Worm (Caenorhabditis elegans) whole organism, mixed stage, embryonic: Measurements from ENCODE around the gene C15F1.2.

Experiments
- M03D4.4 ChIP-seq: sonication (generic microtip); optimal IDR thresholded peaks from 2 replicates; lab custom pipeline; 2017; ENCODE audit warnings: mild to moderate bottlenecking, missing genetic modification characterization, missing compliant biosample characterization
- bed-3 ChIP-seq: fragments of 200-800 bp; sonication (Bioruptor generic); optimal IDR thresholded peaks from 3 replicates; lab custom pipeline; 2018; ENCODE audit warnings: mild to moderate bottlenecking, missing genetic modification characterization, moderate library complexity, missing compliant biosample characterization
- blmp-1 ChIP-seq: fragments of 150-350 bp; optimal IDR thresholded peaks from 2 replicates; lab custom pipeline; 2014; ENCODE audit warnings: missing biosample characterization, missing genetic modification characterization
- ceh-43 ChIP-seq: fragments of 200-800 bp; sonication (Bioruptor generic); optimal IDR thresholded peaks from 2 replicates; lab custom pipeline; 2018; ENCODE audit warnings: mild to moderate bottlenecking, missing genetic modification characterization, moderate library complexity, missing compliant biosample characterization
- ceh-83 ChIP-seq: fragments of 200-800 bp; sonication (Bioruptor generic); optimal IDR thresholded peaks from 2 replicates; lab custom pipeline; 2018; ENCODE audit warnings: mild to moderate bottlenecking, missing genetic modification characterization, missing compliant biosample characterization
- ces-1 ChIP-seq: fragments of 150-350 bp; optimal IDR thresholded peaks from 2 replicates; lab custom pipeline; 2014; ENCODE audit warnings: missing biosample characterization, missing genetic modification reagents, missing genetic modification characterization
- cnd-1 ChIP-seq: fragments of 200-800 bp; sonication (Bioruptor generic); optimal IDR thresholded peaks from 2 replicates; lab custom pipeline; 2018; ENCODE audit warnings: mild to moderate bottlenecking, missing genetic modification characterization, missing compliant biosample characterization
- drap-1 ChIP-seq: fragments of 200-800 bp; sonication (Bioruptor generic); optimal IDR thresholded peaks from 3 replicates; lab custom pipeline; 2018; ENCODE audit warnings: mild to moderate bottlenecking, missing genetic modification characterization, missing compliant biosample characterization
- elt-1 ChIP-seq: sonication (generic microtip); optimal IDR thresholded peaks from 2 replicates; lab custom pipeline; 2017; ENCODE audit warnings: missing genetic modification characterization, mild to moderate bottlenecking, missing compliant biosample characterization, antibody characterized with exemption, moderate library complexity, borderline replicate concordance; ENCODE audit not compliant: insufficient read depth
- flh-1 ChIP-seq: fragments of 200-800 bp; sonication (Bioruptor generic); optimal IDR thresholded peaks from 2 replicates; lab custom pipeline; 2018; ENCODE audit warnings: mild to moderate bottlenecking, missing genetic modification characterization, moderate library complexity, missing compliant biosample characterization
- ham-2 ChIP-seq: fragments of 200-800 bp; sonication (Bioruptor generic); optimal IDR thresholded peaks from 2 replicates; lab custom pipeline; 2018; ENCODE audit warnings: mild to moderate bottlenecking, missing genetic modification characterization, missing compliant biosample characterization
- hlh-1 ChIP-seq: fragments of 150-350 bp; optimal IDR thresholded peaks from 2 replicates; lab custom pipeline; 2014; ENCODE audit warnings: missing biosample characterization, missing genetic modification reagents, missing genetic modification characterization
- lin-32 ChIP-seq: fragments of 200-800 bp; sonication (Bioruptor generic); optimal IDR thresholded peaks from 2 replicates; lab custom pipeline; 2018; ENCODE audit warnings: mild to moderate bottlenecking, missing genetic modification characterization, missing compliant biosample characterization
- lsy-2 ChIP-seq: fragments of 150-350 bp; optimal IDR thresholded peaks from 2 replicates; lab custom pipeline; 2014; ENCODE audit warnings: missing biosample characterization, missing genetic modification characterization
- mab-5 ChIP-seq: fragments of 150-350 bp; optimal IDR thresholded peaks from 2 replicates; lab custom pipeline; 2014; ENCODE audit warnings: missing biosample characterization, missing genetic modification characterization
- mep-1 ChIP-seq: fragments of 150-350 bp; optimal IDR thresholded peaks from 2 replicates; lab custom pipeline; 2017; ENCODE audit warnings: missing biosample characterization, missing genetic modification reagents, missing genetic modification characterization, inconsistent platforms
- mls-2 ChIP-seq: sonication (generic microtip); optimal IDR thresholded peaks from 2 replicates; lab custom pipeline; 2016; ENCODE audit warnings: mild to moderate bottlenecking, missing genetic modification characterization, moderate library complexity, missing compliant biosample characterization
- nhr-12 ChIP-seq: fragments of 150-350 bp; optimal IDR thresholded peaks from 2 replicates; lab custom pipeline; 2014; ENCODE audit warnings: missing biosample characterization, missing genetic modification characterization
- nhr-2 ChIP-seq: fragments of 150-350 bp; optimal IDR thresholded peaks from 2 replicates; lab custom pipeline; 2014; ENCODE audit warnings: missing biosample characterization, missing genetic modification characterization
- nhr-237 ChIP-seq: fragments of 150-350 bp; optimal IDR thresholded peaks from 2 replicates; lab custom pipeline; 2014; ENCODE audit warnings: missing biosample characterization, missing genetic modification characterization
- nhr-76 ChIP-seq: sonication (generic microtip); optimal IDR thresholded peaks from 2 replicates; lab custom pipeline; 2017; ENCODE audit warnings: missing biosample characterization, missing genetic modification characterization
- pha-4 ChIP-seq: fragments of 150-350 bp; optimal IDR thresholded peaks from 2 replicates; lab custom pipeline; 2018; ENCODE audit warnings: missing biosample characterization, missing genetic modification reagents, missing genetic modification characterization
- sem-2 ChIP-seq: fragments of 200-800 bp; sonication (Bioruptor generic); optimal IDR thresholded peaks from 2 replicates; lab custom pipeline; 2018; ENCODE audit warnings: mild to moderate bottlenecking, missing genetic modification characterization, missing compliant biosample characterization
- snpc-4 ChIP-seq: fragments of 150-350 bp; optimal IDR thresholded peaks from 2 replicates; lab custom pipeline; 2014; ENCODE audit warnings: missing biosample characterization, missing genetic modification characterization
- sptf-1 ChIP-seq: sonication (generic microtip); optimal IDR thresholded peaks from 2 replicates; lab custom pipeline; 2017; ENCODE audit warnings: mild to moderate bottlenecking, missing genetic modification characterization, moderate library complexity, missing compliant biosample characterization
- tbx-8 ChIP-seq: fragments of 200-800 bp; sonication (Bioruptor generic); optimal IDR thresholded peaks from 2 replicates; lab custom pipeline; 2018; ENCODE audit warnings: mild to moderate bottlenecking, missing genetic modification characterization, moderate library complexity, missing compliant biosample characterization
- unc-120 ChIP-seq: sonication (generic microtip); optimal IDR thresholded peaks from 2 replicates; lab custom pipeline; 2017; ENCODE audit warnings: missing genetic modification characterization, missing compliant biosample characterization; ENCODE audit not compliant: poor library complexity, severe bottlenecking
- unc-39 ChIP-seq: fragments of 150-350 bp; optimal IDR thresholded peaks from 2 replicates; lab custom pipeline; 2014; ENCODE audit warnings: missing biosample characterization, missing genetic modification characterization
- unc-62 ChIP-seq: fragments of 150-350 bp; optimal IDR thresholded peaks from 2 replicates; lab custom pipeline; 2014; ENCODE audit warnings: missing biosample characterization, missing genetic modification reagents, missing genetic modification characterization
- zip-8 ChIP-seq: fragments of 150-350 bp; optimal IDR thresholded peaks from 2 replicates; lab custom pipeline; 2014; ENCODE audit warnings: missing biosample characterization, missing genetic modification characterization
- ztf-11 ChIP-seq: fragments of 150-350 bp; optimal IDR thresholded peaks from 2 replicates; lab custom pipeline; 2014; ENCODE audit warnings: missing biosample characterization, missing genetic modification characterization

Gene C15F1.2

ce11 chrII:6979646-6980045 is at the start of gene C15F1.2:
Gene C15F1.2 (plus strand): TSS chrII:6979953.
- TF ChIP-seq ztf-11 (tag; lab: Kevin White, UChicago) (no peak), unc-62 (no peak), blmp-1 (tag; lab: Kevin White, UChicago) (peak; percentile 44), tbx-8 (GFP tag; lab: Kevin White, UChicago) (no peak)
- TF ChIP-seq, all 35 proteins: peak for 1

ce11 chrII:6930072-6930471 is 49.7 kb upstream of the C15F1.2 start:
- TF ChIP-seq snpc-4 (tag; lab: Kevin White, UChicago) = no peak
- peak; percentile 44 for TF ChIP-seq ces-1 (GFP tag; lab: Kevin White, UChicago)
- TF ChIP-seq, all 35 proteins: peak for 1

ce11 chrII:6932978-6933377 is 46.8 kb upstream of the C15F1.2 start:
- TF ChIP-seq drap-1 (GFP tag; lab: Kevin White, UChicago) (no peak), unc-62 (no peak), sptf-1 (tag; lab: Kevin White, UChicago) (no peak), nhr-12 (tag; lab: Kevin White, UChicago) (no peak), sem-2 (no peak)

ce11 chrII:6934729-6935128 is 45.0 kb upstream of the C15F1.2 start:
- TF ChIP-seq ceh-43 (GFP tag; lab: Kevin White, UChicago) (no peak), nhr-237 (tag; lab: Kevin White, UChicago) (no peak), nhr-2 (no peak), ceh-83 (no peak), ham-2 (GFP tag; lab: Kevin White, UChicago) (no peak), tbx-8 (GFP tag; lab: Kevin White, UChicago) (no peak), bed-3 (GFP tag; lab: Kevin White, UChicago) (no peak), lsy-2 (tag; lab: Kevin White, UChicago) (no peak), cnd-1 (tag; lab: Kevin White, UChicago) (no peak), pha-4 (tag; lab: Kevin White, UChicago) (no peak), hlh-1 (tag; lab: Kevin White, UChicago) (no peak), mab-5 (no peak), nhr-76 (tag; lab: Kevin White, UChicago) (no peak), elt-1 (tag; lab: Kevin White, UChicago) (no peak), zip-8 (tag; lab: Kevin White, UChicago) (no peak), unc-62 (no peak), drap-1 (GFP tag; lab: Kevin White, UChicago) (no peak)

DNA sequence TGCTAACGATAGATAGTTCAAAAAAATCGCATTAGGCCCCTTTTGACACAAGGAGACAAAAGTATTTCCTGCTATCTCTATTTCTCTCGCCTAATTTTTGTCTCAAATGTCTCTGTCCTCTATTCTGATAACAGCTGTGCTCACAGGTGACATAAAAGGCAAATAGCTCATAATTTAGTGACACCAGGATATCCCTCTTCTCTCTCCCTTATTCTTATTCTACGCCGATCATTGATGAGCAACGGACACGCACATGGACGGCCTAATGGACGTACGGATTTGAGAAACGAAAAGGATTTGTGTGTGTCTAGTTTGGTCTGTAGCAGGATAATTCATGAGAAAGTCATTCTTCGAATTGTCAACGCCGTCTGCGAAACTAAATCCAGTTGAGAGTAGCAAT is 43.8 kb upstream of the C15F1.2 start:
- TF ChIP-seq unc-62 (peak; percentile 32), hlh-1 (tag; lab: Kevin White, UChicago) (peak; percentile 33), M03D4.4 (tag; lab: Kevin White, UChicago) (no peak), mls-2 (peak; percentile 10), lin-32 (peak; percentile 85), nhr-2 (no peak), mab-5 (no peak), ztf-11 (tag; lab: Kevin White, UChicago) (no peak), ces-1 (GFP tag; lab: Kevin White, UChicago) (peak; percentile 40), sem-2 (no peak)

- peak; percentile 60 for TF ChIP-seq elt-1 (tag; lab: Kevin White, UChicago)
- TF ChIP-seq unc-62 = peak; percentile 62
- no peak for TF ChIP-seq mls-2
- TF ChIP-seq flh-1 (GFP tag; lab: Kevin White, UChicago) = no peak
- no peak for TF ChIP-seq snpc-4 (tag; lab: Kevin White, UChicago)
- TF ChIP-seq pha-4 (tag; lab: Kevin White, UChicago) = no peak
- no peak for TF ChIP-seq unc-39 (tag; lab: Kevin White, UChicago)
- peak; percentile 97 for TF ChIP-seq hlh-1 (tag; lab: Kevin White, UChicago)
- TF ChIP-seq mep-1 (tag; lab: Kevin White, UChicago) = no peak
- TF ChIP-seq unc-120 (tag; lab: Kevin White, UChicago) = peak; percentile 91
- TF ChIP-seq, all 35 proteins: peak for 4
Measured at ce11 chrII:6936528-6936927, 43.2 kb upstream of the C15F1.2 start.
